Worm (Caenorhabditis elegans) whole organism, early embryonic: Measurements from ENCODE around the gene crm-1.

Experiments used
- ama-1 ChIP-seq: fragments of 150-350 bp; optimal IDR thresholded peaks from 2 replicates; lab custom pipeline; 2014
- hnd-1 ChIP-seq: sonication (generic microtip); optimal IDR thresholded peaks from 2 replicates; lab custom pipeline; 2016; ENCODE audit warnings: missing genetic modification characterization, missing compliant biosample characterization
- pes-1 ChIP-seq: fragments of 200-800 bp; sonication (Bioruptor generic); IDR thresholded peaks from 2 replicates; pipeline ENCODE4 v1.3.6; 2022; ENCODE audit warnings: missing genetic modification reagents, missing genetic modification characterization, missing compliant biosample characterization
- sea-1 ChIP-seq: fragments of 200-800 bp; sonication (Bioruptor generic); conservative IDR thresholded peaks from 2 replicates; pipeline ENCODE4 v1.3.6; 2022; ENCODE audit warnings: missing genetic modification characterization, missing compliant biosample characterization

DNA sequence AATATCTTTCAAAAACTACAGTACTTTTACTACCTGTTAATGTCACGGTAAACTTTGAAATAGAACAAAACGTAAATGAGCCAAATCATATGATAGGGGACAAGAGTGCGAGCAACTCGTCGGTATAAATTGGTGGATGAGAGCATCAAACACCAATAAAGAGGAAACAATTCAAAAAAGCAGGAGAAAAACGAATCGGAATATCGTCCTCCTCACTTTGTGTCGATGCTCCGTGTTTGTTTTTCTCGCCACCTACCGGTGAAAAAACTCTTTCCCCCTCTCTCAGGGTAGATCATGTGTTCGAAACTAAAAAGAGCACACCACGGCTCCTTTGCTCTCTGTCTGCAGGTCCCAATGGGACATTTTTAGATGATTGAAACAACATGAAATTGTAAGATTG is 3.8 kb downstream of the crm-1 start:
- TF ChIP-seq ama-1 (lab: Kevin White, UChicago): no peak
- no peak for TF ChIP-seq hnd-1 (tag; lab: Kevin White, UChicago)
- no peak for TF ChIP-seq pes-1
- TF ChIP-seq sea-1: no peak
